Fruit fly (Drosophila melanogaster) Kc167 (cell line): Measurements from ENCODE around the gene CG8568.

Experiments used
- Myc ChIP-seq: fragments of >200 bp; optimal IDR thresholded peaks from 2 replicates; lab custom pipeline; 2017; ENCODE audit warnings: missing external identifiers
- Sin3A ChIP-seq: fragments of >200 bp; optimal IDR thresholded peaks from 2 replicates; lab custom pipeline; 2018; ENCODE audit warnings: missing external identifiers
- h ChIP-seq: fragments of >200 bp; optimal IDR thresholded peaks from 3 replicates; lab custom pipeline; 2018; ENCODE audit warnings: missing external identifiers
- insv ChIP-seq: fragments of >200 bp; optimal IDR thresholded peaks from 3 replicates; lab custom pipeline; 2018; ENCODE audit warnings: missing external identifiers
- psq ChIP-seq: fragments of >200 bp; optimal IDR thresholded peaks from 2 replicates; lab custom pipeline; 2017; ENCODE audit warnings: missing external identifiers
- ttk ChIP-seq: sonication (Bioruptor generic); optimal IDR thresholded peaks from 2 replicates; lab custom pipeline; 2017; ENCODE audit warnings: missing external identifiers

Gene CG8568

DNA sequence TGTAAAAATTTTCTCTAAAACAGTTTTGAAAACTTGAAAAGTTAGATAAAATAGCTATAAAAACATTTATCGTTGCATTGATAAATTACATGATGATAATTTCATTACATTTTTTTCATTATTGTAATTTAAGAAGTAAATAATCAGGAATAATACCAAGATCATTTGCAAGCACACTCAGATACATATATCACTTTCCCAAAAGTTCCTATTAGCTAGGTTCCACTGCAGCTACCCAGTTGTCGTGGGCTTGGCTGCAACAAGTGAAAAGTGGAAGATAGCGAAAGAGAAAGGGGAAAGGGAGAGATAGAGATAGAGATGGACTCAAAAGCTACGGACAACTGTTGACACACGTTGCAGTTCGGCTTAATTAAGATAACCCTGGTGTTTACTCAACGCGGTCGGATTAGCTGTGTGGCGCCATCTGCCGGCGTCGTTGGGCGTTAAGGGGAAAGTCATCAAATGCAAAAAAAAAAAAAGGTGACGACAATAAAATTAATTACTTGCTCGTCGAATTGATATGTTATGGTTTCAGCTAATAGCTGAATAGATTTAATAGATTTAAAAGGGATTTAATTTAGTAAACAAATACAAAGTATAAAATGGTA lies 29.4 kb upstream of the CG8568 start:
- TF ChIP-seq psq (lab: Kevin White, UChicago) (no peak), ttk (lab: Kevin White, UChicago) (no peak), insv (lab: Kevin White, UChicago) (no peak), h (lab: Kevin White, UChicago) (no peak), Sin3A (lab: Kevin White, UChicago) (no peak), Myc (lab: Kevin White, UChicago) (no peak)

DNA sequence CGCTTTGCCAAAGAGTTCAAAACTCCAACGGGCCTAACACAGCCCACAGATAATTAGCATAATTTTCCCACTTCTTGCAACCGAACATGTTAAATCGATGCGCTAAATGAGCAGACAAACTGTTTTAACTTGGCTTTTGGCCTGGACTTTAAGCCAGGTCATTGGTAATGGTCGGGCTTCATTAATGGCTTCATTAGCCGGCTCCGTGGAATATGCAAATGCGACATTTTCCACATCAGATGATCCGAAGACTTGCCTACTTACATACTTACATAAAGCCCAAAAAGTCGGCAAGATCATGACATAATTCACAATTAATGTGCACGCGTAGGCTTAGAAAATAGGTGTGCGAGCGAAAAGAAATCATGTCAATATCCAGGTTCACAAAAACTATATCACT lies 26.0 kb upstream of the CG8568 start:
- TF ChIP-seq ttk (lab: Kevin White, UChicago), result no peak
- no peak for TF ChIP-seq Myc (lab: Kevin White, UChicago)
- TF ChIP-seq h (lab: Kevin White, UChicago), result no peak
- no peak for TF ChIP-seq insv (lab: Kevin White, UChicago)
- no peak for TF ChIP-seq psq (lab: Kevin White, UChicago)
- no peak for TF ChIP-seq Sin3A (lab: Kevin White, UChicago)

DNA sequence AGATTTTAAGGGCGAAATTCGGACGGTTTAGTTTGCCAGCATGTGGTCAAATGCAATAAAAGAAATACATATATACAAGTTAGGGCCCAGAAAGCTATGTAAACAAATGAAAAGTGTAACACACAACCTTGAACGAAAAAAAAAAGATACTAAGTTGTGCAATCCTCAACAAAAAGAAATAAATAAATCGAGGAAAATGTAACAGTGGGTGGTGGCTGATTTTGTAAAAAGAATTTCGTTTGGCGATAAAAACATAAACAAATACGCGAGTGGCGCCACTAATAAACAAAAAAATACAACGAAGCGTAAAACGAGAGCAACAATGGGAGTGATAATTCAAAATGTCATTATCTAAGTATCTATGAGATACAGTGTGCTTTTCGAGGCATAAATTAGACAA lies 24.7 kb upstream of the CG8568 start:
- no peak for TF ChIP-seq insv (lab: Kevin White, UChicago)
- TF ChIP-seq h (lab: Kevin White, UChicago), result no peak
- TF ChIP-seq psq (lab: Kevin White, UChicago), result no peak
- TF ChIP-seq Sin3A (lab: Kevin White, UChicago), result no peak
- TF ChIP-seq ttk (lab: Kevin White, UChicago), result no peak
- TF ChIP-seq Myc (lab: Kevin White, UChicago), result no peak

DNA sequence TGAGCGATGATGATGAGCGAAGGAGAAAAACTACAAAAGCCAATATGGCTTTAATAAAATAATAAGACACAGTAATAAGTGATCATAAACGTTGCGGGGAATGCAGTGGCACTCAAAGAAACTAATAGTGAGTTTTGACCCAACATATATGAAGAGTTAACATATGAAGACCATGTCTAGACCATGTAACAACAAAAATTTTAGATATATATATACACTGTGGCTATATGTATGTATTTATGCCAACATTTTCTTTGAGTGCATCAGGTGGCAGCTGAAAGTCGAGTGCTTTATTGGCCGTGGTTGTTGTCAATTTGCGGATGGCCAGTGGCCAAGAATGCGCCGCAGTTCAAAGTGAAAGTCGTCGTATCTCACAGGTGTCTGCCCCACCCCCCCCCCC lies 21.5 kb upstream of the CG8568 start:
- TF ChIP-seq Sin3A (lab: Kevin White, UChicago), result no peak
- no peak for TF ChIP-seq insv (lab: Kevin White, UChicago)
- TF ChIP-seq psq (lab: Kevin White, UChicago), result no peak
- TF ChIP-seq h (lab: Kevin White, UChicago), result no peak
- no peak for TF ChIP-seq ttk (lab: Kevin White, UChicago)
- TF ChIP-seq Myc (lab: Kevin White, UChicago), result no peak

DNA sequence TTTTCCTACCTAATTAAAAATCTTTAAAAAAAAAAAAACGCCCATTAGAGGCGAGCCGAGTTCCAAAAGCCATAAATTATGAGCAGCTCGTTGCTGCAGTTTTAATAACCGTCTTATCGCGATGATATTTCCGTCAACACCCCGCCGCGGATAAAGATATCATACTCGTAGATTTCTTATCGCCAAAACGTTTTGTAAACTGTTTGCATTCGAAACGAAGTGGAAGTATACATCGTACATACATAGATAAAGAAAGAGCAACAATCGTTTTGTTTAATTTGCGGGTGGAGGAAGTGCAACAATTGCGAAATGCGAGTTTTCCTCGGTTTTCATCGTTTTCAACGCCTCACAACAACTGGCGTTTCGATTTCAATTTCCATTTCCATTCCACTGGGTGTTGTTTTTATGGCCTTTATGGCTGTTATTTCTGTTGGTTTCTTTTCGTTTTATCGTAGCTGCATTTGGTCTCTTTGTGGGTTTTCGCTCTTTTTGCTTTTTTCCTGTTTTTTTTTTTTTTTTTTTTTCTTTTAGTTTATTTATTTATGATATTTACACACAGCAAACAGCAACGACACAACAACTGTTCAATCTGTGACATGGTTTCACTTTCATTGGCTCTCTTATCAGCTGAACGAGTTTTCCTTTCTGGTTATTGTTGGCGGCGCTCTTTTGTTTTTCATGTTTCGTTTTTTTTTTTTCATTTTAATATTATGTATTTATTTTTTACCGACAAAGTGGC lies 20.8 kb upstream of the CG8568 start:
- TF ChIP-seq h (lab: Kevin White, UChicago) (no peak), Sin3A (lab: Kevin White, UChicago) (no peak), psq (lab: Kevin White, UChicago) (no peak), ttk (lab: Kevin White, UChicago) (no peak), insv (lab: Kevin White, UChicago) (no peak)

DNA sequence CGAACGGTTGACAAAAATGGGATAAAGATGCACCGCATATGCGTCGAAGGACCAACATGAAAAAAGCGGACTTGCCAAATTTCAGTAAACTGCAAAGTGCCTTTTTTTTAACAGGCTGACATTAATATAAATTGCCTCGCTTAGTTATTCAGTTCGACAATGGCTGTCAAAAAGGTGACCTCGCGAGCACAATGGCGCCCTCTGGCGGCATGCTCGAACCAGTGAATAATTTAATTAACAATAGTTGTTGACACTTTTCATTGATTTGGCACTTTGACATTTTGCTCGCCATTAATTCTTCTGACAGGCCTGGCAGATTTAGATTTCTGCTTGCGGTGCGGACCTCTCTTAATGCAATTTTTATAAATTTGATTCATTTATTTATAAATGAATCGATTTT lies 20.1 kb upstream of the CG8568 start:
- TF ChIP-seq h (lab: Kevin White, UChicago) (no peak), psq (lab: Kevin White, UChicago) (no peak), insv (lab: Kevin White, UChicago) (no peak)

DNA sequence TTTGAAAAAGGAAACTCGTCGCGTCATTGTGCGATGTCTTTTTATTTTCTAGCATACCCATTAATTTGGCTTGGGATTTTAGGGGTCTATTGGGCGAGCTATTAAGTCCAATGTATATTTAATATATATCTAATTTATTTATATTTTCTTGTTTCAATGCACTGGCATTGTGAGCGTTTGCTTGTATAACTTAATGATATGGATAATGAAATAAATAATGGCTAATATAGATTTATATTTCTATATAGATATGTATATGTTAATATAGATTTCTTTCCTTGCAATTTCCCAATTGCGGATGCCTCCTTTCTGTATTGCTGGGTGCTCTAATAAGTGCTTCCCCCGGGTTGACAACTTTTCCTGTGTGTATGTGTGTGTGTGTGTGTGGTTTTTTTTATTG lies 19.2 kb upstream of the CG8568 start:
- TF ChIP-seq Sin3A (lab: Kevin White, UChicago), result no peak
- no peak for TF ChIP-seq ttk (lab: Kevin White, UChicago)
- no peak for TF ChIP-seq psq (lab: Kevin White, UChicago)
- TF ChIP-seq Myc (lab: Kevin White, UChicago), result no peak
- no peak for TF ChIP-seq h (lab: Kevin White, UChicago)
- TF ChIP-seq insv (lab: Kevin White, UChicago), result no peak

DNA sequence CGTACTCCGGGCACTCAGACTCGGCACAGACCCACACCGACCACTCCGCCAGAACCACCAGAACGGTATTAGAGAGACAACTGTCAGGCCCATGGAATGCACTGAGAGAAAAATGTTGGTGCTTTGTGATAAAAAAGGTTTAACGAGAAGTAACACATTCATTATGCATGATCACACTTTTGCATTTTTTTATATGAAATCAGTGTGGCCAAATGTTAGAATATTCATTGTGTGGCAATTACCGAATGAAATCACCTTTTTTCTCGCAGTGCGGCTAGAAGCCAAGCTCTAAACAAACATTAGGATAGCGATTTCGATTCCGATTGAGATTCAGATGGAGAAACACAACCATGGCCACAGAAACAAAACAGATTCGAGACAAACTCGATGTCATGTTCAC lies 13.2 kb upstream of the CG8568 start:
- TF ChIP-seq h (lab: Kevin White, UChicago) (no peak), psq (lab: Kevin White, UChicago) (no peak), ttk (lab: Kevin White, UChicago) (no peak), Myc (lab: Kevin White, UChicago) (no peak)

DNA sequence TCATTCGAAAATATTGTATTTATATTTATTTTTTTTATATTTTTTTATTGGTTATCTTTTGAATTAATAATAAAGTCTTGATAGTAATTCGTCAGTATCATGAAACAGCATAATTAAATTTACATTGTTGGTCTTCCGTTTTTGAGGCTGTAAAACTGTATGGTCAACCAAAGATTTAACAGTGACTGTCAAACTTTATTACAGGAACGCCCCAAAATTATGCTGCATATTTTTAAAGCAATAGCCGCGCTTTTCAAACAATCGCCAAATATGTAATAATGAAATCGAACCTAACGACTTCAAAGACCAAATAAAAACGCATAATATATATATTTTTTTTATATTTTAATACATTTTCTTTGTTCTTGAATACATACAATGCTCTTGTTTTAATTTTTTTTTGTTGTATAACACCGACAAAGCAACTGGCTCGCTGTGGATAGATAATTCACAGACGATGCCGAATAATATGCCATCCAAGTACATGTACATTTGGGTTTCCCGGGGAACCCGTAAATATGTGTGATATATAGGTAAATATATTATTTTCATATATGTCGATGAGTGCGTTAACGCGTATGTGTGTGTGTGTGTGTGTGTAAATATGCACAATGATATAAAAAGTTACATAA lies 3.6 kb upstream of the CG8568 start:
- TF ChIP-seq psq (lab: Kevin White, UChicago) (no peak), Sin3A (lab: Kevin White, UChicago) (no peak), ttk (lab: Kevin White, UChicago) (no peak), Myc (lab: Kevin White, UChicago) (no peak), h (lab: Kevin White, UChicago) (no peak), insv (lab: Kevin White, UChicago) (no peak)

DNA sequence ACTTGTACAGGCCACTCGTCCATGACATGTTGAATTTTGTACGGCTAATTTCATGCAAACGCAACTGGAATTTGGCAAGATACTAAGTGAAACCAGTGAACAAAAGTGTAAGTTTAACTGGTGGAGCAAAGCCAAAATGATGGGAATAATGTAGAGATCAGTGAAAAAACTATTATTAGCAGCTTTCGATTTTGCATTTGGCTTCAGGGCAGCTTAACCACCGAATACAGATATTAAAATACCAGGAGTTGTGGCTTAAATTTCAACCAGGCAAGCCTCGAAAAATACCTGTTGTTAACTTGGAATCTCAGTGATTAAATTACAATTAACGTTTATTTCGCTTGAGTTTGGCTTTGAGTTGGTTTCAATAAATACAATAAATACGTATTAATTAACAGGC lies 3.7 kb downstream of the CG8568 start, which contains the start of gene p-cup:
TSS of gene p-cup (minus strand) at position 101 of the 400 bp plus-strand sequence.
- TF ChIP-seq ttk (lab: Kevin White, UChicago) (no peak), Sin3A (lab: Kevin White, UChicago) (no peak), psq (lab: Kevin White, UChicago) (no peak), insv (lab: Kevin White, UChicago) (no peak), h (lab: Kevin White, UChicago) (no peak), Myc (lab: Kevin White, UChicago) (no peak)

DNA sequence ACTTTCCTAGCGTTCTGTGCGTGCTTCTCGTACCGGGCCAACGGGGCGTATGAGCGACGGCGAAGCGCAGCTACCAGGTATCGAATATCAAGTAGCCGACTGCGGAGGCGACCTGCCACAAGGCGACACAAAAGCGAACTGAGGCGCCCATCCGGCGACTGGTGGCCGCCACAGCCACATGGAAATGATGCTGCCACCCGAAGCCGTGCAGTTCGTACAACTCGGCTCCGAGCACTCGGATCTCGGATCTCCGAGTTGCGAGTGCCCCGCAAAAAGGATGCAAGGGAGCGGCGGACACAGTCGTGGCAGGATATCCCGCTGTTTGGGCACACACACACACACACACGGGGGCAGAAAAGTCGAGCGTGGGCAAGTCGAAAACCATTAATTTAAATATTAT lies 8.5 kb downstream of the CG8568 start, which contains the start of the genes CG12994 and CG46464:
TSS of gene CG12994 (minus strand) at position 115 of the 400 bp plus-strand sequence.
TSS of gene CG46464 (minus strand) at position 115 of the 400 bp plus-strand sequence.
- TF ChIP-seq Myc (lab: Kevin White, UChicago), result no peak
- TF ChIP-seq insv (lab: Kevin White, UChicago), result no peak
- no peak for TF ChIP-seq h (lab: Kevin White, UChicago)
- TF ChIP-seq Sin3A (lab: Kevin White, UChicago), result no peak
- no peak for TF ChIP-seq psq (lab: Kevin White, UChicago)
- TF ChIP-seq ttk (lab: Kevin White, UChicago), result no peak
